Fruit fly (Drosophila melanogaster): ENCODE results near the gene Pde1c.

Pde1c gene

dm6 chr2L:11931603-11932002 is 3.2 kb upstream of the Pde1c start:
- TF ChIP-seq ey (GFP tag; optimal IDR thresholded peaks at IDR 0.05) = no peak
- no peak for TF ChIP-seq CG32264 (GFP tag; optimal IDR thresholded peaks at IDR 0.05)
- TF ChIP-seq jim (GFP tag; optimal IDR thresholded peaks at IDR 0.05) = no peak
- no peak for TF ChIP-seq Sp1 (GFP tag; optimal IDR thresholded peaks at IDR 0.05)
- TF ChIP-seq Jra (GFP tag; optimal IDR thresholded peaks at IDR 0.05) = no peak
- TF ChIP-seq dsf (GFP tag; optimal IDR thresholded peaks at IDR 0.05; ENCODE audit: borderline replicate concordance) = no peak
- TF ChIP-seq Dfd (GFP tag; optimal IDR thresholded peaks at IDR 0.05) = no peak
- no peak for TF ChIP-seq Rel (GFP tag; optimal IDR thresholded peaks at IDR 0.05)
- TF ChIP-seq Rel (tag; optimal IDR thresholded peaks at IDR 0.05) = no peak
- TF ChIP-seq sv (GFP tag; optimal IDR thresholded peaks at IDR 0.05) = no peak
- TF ChIP-seq Hnf4 (GFP tag; optimal IDR thresholded peaks at IDR 0.05) = no peak
- TF ChIP-seq rgr (GFP tag; optimal IDR thresholded peaks at IDR 0.05) = no peak
- TF ChIP-seq Mio (GFP tag; optimal IDR thresholded peaks at IDR 0.05) = no peak
- no peak for TF ChIP-seq Vsx2 (GFP tag; optimal IDR thresholded peaks at IDR 0.05; ENCODE audit: partially characterized antibody)
- TF ChIP-seq h (GFP tag; optimal IDR thresholded peaks at IDR 0.05) = no peak
- no peak for TF ChIP-seq sage (GFP tag; optimal IDR thresholded peaks at IDR 0.05)
- no peak for TF ChIP-seq N (GFP tag; optimal IDR thresholded peaks at IDR 0.05)
- no peak for TF ChIP-seq Abd-B (GFP tag; optimal IDR thresholded peaks at IDR 0.05)
- TF ChIP-seq CrebA (GFP tag; optimal IDR thresholded peaks at IDR 0.05; ENCODE audit: borderline replicate concordance) = no peak
- no peak for TF ChIP-seq woc (GFP tag; optimal IDR thresholded peaks at IDR 0.05)

dm6 chr2L:11904181-11904580 is 24.2 kb downstream of the Pde1c start:
- TF ChIP-seq h (GFP tag; optimal IDR thresholded peaks at IDR 0.05) = no peak
- no peak for TF ChIP-seq ey (GFP tag; optimal IDR thresholded peaks at IDR 0.05)
- TF ChIP-seq GATAd (GFP tag; optimal IDR thresholded peaks at IDR 0.05) = no peak
- no peak for TF ChIP-seq Dif (GFP tag; optimal IDR thresholded peaks at IDR 0.05; ENCODE audit: partially characterized antibody)
- no peak for TF ChIP-seq N (GFP tag; optimal IDR thresholded peaks at IDR 0.05)

- TF ChIP-seq sv (GFP tag; optimal IDR thresholded peaks at IDR 0.05) (no peak), rgr (GFP tag; optimal IDR thresholded peaks at IDR 0.05) (no peak), br (GFP tag; optimal IDR thresholded peaks at IDR 0.05) (no peak), GATAd (GFP tag; optimal IDR thresholded peaks at IDR 0.05) (no peak)
Observed at dm6 chr2L:11903335-11903734, 25.0 kb downstream of the Pde1c start.

dm6 chr2L:11902483-11902882 is 25.9 kb downstream of the Pde1c start:
- no peak for TF ChIP-seq Dif (GFP tag; optimal IDR thresholded peaks at IDR 0.05; ENCODE audit: partially characterized antibody)
- TF ChIP-seq dsf (GFP tag; optimal IDR thresholded peaks at IDR 0.05; ENCODE audit: borderline replicate concordance) = no peak
- no peak for TF ChIP-seq Sp1 (GFP tag; optimal IDR thresholded peaks at IDR 0.05)
- no peak for TF ChIP-seq tai (GFP tag; optimal IDR thresholded peaks at IDR 0.05)
- no peak for TF ChIP-seq GATAd (GFP tag; optimal IDR thresholded peaks at IDR 0.05)
- no peak for TF ChIP-seq jim (GFP tag; optimal IDR thresholded peaks at IDR 0.05)
- no peak for TF ChIP-seq HLH106 (tag; optimal IDR thresholded peaks at IDR 0.05)
- no peak for TF ChIP-seq CG32264 (GFP tag; optimal IDR thresholded peaks at IDR 0.05)
- no peak for TF ChIP-seq usp (GFP tag; optimal IDR thresholded peaks at IDR 0.05)
- TF ChIP-seq lola (GFP tag; optimal IDR thresholded peaks at IDR 0.05) = no peak
- TF ChIP-seq Dfd (GFP tag; optimal IDR thresholded peaks at IDR 0.05) = no peak
- TF ChIP-seq CrebA (GFP tag; optimal IDR thresholded peaks at IDR 0.05; ENCODE audit: borderline replicate concordance) = no peak
- no peak for TF ChIP-seq rgr (GFP tag; optimal IDR thresholded peaks at IDR 0.05)
- no peak for TF ChIP-seq N (GFP tag; optimal IDR thresholded peaks at IDR 0.05)
- no peak for TF ChIP-seq foxo (GFP tag; optimal IDR thresholded peaks at IDR 0.05)
- TF ChIP-seq h (GFP tag; optimal IDR thresholded peaks at IDR 0.05) = no peak

- no peak for TF ChIP-seq lola (GFP tag; optimal IDR thresholded peaks at IDR 0.05)
- TF ChIP-seq CrebA (GFP tag; optimal IDR thresholded peaks at IDR 0.05; ENCODE audit: borderline replicate concordance) = no peak
- TF ChIP-seq Abd-B (GFP tag; optimal IDR thresholded peaks at IDR 0.05) = no peak
- TF ChIP-seq sv (GFP tag; optimal IDR thresholded peaks at IDR 0.05) = no peak
- no peak for TF ChIP-seq fru (GFP tag; optimal IDR thresholded peaks at IDR 0.05)
- TF ChIP-seq CG9705 (GFP tag; optimal IDR thresholded peaks at IDR 0.05) = no peak
- TF ChIP-seq jim (GFP tag; optimal IDR thresholded peaks at IDR 0.05) = no peak
Observed at dm6 chr2L:11893269-11893668, 35.1 kb downstream of the Pde1c start.

dm6 chr2L:11878812-11879328 is 49.5 kb downstream of the Pde1c start:
- no peak for TF ChIP-seq Dif (GFP tag; optimal IDR thresholded peaks at IDR 0.05; ENCODE audit: partially characterized antibody)
- no peak for TF ChIP-seq br (GFP tag; optimal IDR thresholded peaks at IDR 0.05)
- no peak for TF ChIP-seq rgr (GFP tag; optimal IDR thresholded peaks at IDR 0.05)
- no peak for TF ChIP-seq pan (optimal IDR thresholded peaks at IDR 0.05)
- TF ChIP-seq ey (GFP tag; optimal IDR thresholded peaks at IDR 0.05) = no peak
- no peak for TF ChIP-seq fru (GFP tag; optimal IDR thresholded peaks at IDR 0.05)
- TF ChIP-seq Jra (GFP tag; optimal IDR thresholded peaks at IDR 0.05) = no peak
- TF ChIP-seq CrebA (GFP tag; optimal IDR thresholded peaks at IDR 0.05; ENCODE audit: borderline replicate concordance) = no peak
- TF ChIP-seq dmrt93B (GFP tag; optimal IDR thresholded peaks at IDR 0.05) = no peak
- no peak for TF ChIP-seq sv (GFP tag; optimal IDR thresholded peaks at IDR 0.05)
- no peak for TF ChIP-seq lola (GFP tag; optimal IDR thresholded peaks at IDR 0.05)
- no peak for TF ChIP-seq Dfd (GFP tag; optimal IDR thresholded peaks at IDR 0.05)
